Worm (Caenorhabditis elegans) whole organism, mixed stage, embryonic: ENCODE results near the gene T23G7.2.

Experiments used
- tbx-8 ChIP-seq: fragments of 200-800 bp; sonication (Bioruptor generic); optimal IDR thresholded peaks from 2 replicates; lab custom pipeline; 2018; ENCODE audit warnings: mild to moderate bottlenecking, missing genetic modification characterization, moderate library complexity, missing compliant biosample characterization
- unc-62 ChIP-seq: fragments of 150-350 bp; optimal IDR thresholded peaks from 2 replicates; lab custom pipeline; 2014; ENCODE audit warnings: missing biosample characterization, missing genetic modification reagents, missing genetic modification characterization

DNA sequence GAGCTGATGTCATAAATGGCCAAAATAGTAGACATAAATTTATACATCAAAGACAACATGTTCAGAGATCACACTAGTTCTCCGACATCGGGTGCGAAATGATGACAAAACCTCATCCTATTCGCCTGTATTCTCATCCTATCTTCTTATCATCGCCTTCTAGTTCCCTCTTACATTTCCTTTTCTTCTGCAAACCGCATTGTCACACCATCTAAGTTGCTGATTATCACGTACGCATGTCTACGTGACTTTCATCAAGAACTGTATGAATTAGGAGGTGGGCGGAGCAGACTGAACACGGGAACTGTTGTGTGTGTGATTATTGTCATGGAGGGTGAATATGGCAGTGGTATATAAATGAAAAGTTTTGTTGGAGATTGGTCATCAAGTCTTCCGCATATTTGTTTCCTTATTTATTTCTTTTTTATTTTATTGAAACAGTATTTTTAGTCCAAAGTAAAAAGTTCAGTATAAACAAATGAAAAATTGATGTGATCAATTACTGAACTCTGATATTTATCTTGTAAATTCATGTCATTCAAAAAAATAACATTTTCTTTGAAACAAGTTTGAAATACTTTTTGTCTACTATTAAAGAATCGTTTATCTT lies 12.4 kb downstream of the T23G7.2 start:
- TF ChIP-seq unc-62 (GFP tag; lab: Kevin White, UChicago), result no peak
- TF ChIP-seq tbx-8 (GFP tag; lab: Kevin White, UChicago), result no peak
